Worm (Caenorhabditis elegans) whole organism, L2 larva: ENCODE data around the gene F54D5.15.
"Not testable (repeated sequence)": the region's sequence is repeated elsewhere in the genome, so short reads cannot be mapped to it uniquely, and the experiment has no call there.

Source experiments
- C34F6.9 ChIP-seq: fragments of 150-350 bp; optimal IDR thresholded peaks from 2 replicates; lab custom pipeline; 2014; ENCODE audit warnings: missing biosample characterization, missing genetic modification characterization
- F13H6.1 ChIP-seq: sonication (generic microtip); optimal IDR thresholded peaks from 2 replicates; lab custom pipeline; 2016; ENCODE audit warnings: missing genetic modification characterization, missing compliant biosample characterization
- Y55F3AM.14 ChIP-seq: fragments of 200-800 bp; sonication (Bioruptor generic); optimal IDR thresholded peaks from 2 replicates; lab custom pipeline; 2018; ENCODE audit warnings: mild to moderate bottlenecking, missing genetic modification characterization, missing compliant biosample characterization
- alr-1 ChIP-seq: fragments of 150-350 bp; optimal IDR thresholded peaks from 2 replicates; lab custom pipeline; 2014; ENCODE audit warnings: missing biosample characterization, missing genetic modification characterization
- aly-2 ChIP-seq: fragments of 150-350 bp; optimal IDR thresholded peaks from 2 replicates; lab custom pipeline; 2014; ENCODE audit warnings: missing biosample characterization, missing genetic modification characterization
- ama-1 ChIP-seq: fragments of 150-350 bp; optimal IDR thresholded peaks from 2 replicates; lab custom pipeline; 2018; ENCODE audit warnings: inconsistent platforms
- blmp-1 ChIP-seq: sonication (generic microtip); optimal IDR thresholded peaks from 2 replicates; lab custom pipeline; 2017; ENCODE audit warnings: missing genetic modification characterization, mild to moderate bottlenecking, missing compliant biosample characterization, antibody characterized with exemption, moderate library complexity; ENCODE audit not compliant: insufficient read depth
- ceh-16 ChIP-seq: fragments of 150-350 bp; optimal IDR thresholded peaks from 2 replicates; lab custom pipeline; 2014; ENCODE audit warnings: missing biosample characterization, missing genetic modification characterization
- ceh-82 ChIP-seq: fragments of 150-350 bp; optimal IDR thresholded peaks from 2 replicates; lab custom pipeline; 2014; ENCODE audit warnings: missing biosample characterization, missing genetic modification characterization
- crh-2 ChIP-seq: sonication (generic microtip); optimal IDR thresholded peaks from 2 replicates; lab custom pipeline; 2017; ENCODE audit warnings: missing biosample characterization, missing genetic modification characterization
- egl-27 ChIP-seq: sonication (generic microtip); optimal IDR thresholded peaks from 3 replicates; lab custom pipeline; 2017; ENCODE audit warnings: missing biosample characterization, missing genetic modification reagents, missing genetic modification characterization
- elt-1 ChIP-seq: fragments of 150-350 bp; optimal IDR thresholded peaks from 2 replicates; lab custom pipeline; 2014; ENCODE audit warnings: missing biosample characterization, missing genetic modification characterization
- elt-3 ChIP-seq: sonication (generic microtip); optimal IDR thresholded peaks from 2 replicates; lab custom pipeline; 2017; ENCODE audit warnings: missing biosample characterization, missing genetic modification characterization
- fos-1 ChIP-seq: fragments of 150-350 bp; optimal IDR thresholded peaks from 2 replicates; lab custom pipeline; 2014; ENCODE audit warnings: missing biosample characterization, missing genetic modification characterization
- gmeb-1 ChIP-seq: fragments of 150-350 bp; optimal IDR thresholded peaks from 2 replicates; lab custom pipeline; 2014; ENCODE audit warnings: missing biosample characterization, missing genetic modification characterization
- lin-11 ChIP-seq: fragments of 150-350 bp; sonication (generic microtip); optimal IDR thresholded peaks from 2 replicates; lab custom pipeline; 2014; ENCODE audit warnings: missing biosample characterization, missing genetic modification characterization, inconsistent platforms, mixed read lengths
- lin-13 ChIP-seq: fragments of 150-350 bp; optimal IDR thresholded peaks from 2 replicates; lab custom pipeline; 2014; ENCODE audit warnings: missing biosample characterization, missing genetic modification reagents, missing genetic modification characterization
- lin-39 ChIP-seq: fragments of 150-350 bp; optimal IDR thresholded peaks from 2 replicates; lab custom pipeline; 2014; ENCODE audit warnings: missing biosample characterization, missing genetic modification reagents, missing genetic modification characterization
- lsy-2 ChIP-seq, 2 experiments: fragments of 150-350 bp in 1 of 2; sonication (generic microtip) in 1 of 2; optimal IDR thresholded peaks; 2 replicates each; lab custom pipeline; 2014 to 2017; ENCODE audit warnings: missing biosample characterization in 2 of 2, missing genetic modification characterization in 2 of 2
- mbf-1 ChIP-seq: sonication (generic microtip); optimal IDR thresholded peaks from 2 replicates; lab custom pipeline; 2017; ENCODE audit warnings: missing biosample characterization, missing genetic modification characterization
- mdl-1 ChIP-seq, 2 experiments: fragments of 150-350 bp in 1 of 2; sonication (generic microtip) in 1 of 2; optimal IDR thresholded peaks; 2 replicates each; lab custom pipeline; 2017; ENCODE audit warnings: missing biosample characterization in 2 of 2, missing genetic modification characterization in 2 of 2
- nhr-11 ChIP-seq: fragments of 150-350 bp; optimal IDR thresholded peaks from 2 replicates; lab custom pipeline; 2014; ENCODE audit warnings: missing biosample characterization, missing genetic modification characterization
- nhr-12 ChIP-seq: fragments of 150-350 bp; optimal IDR thresholded peaks from 2 replicates; lab custom pipeline; 2014; ENCODE audit warnings: missing biosample characterization, missing genetic modification characterization
- nhr-129 ChIP-seq: fragments of 150-350 bp; optimal IDR thresholded peaks from 2 replicates; lab custom pipeline; 2014; ENCODE audit warnings: missing biosample characterization, missing genetic modification characterization
- nhr-21 ChIP-seq: fragments of 150-350 bp; optimal IDR thresholded peaks from 2 replicates; lab custom pipeline; 2014; ENCODE audit warnings: missing biosample characterization, missing genetic modification characterization
- nhr-237 ChIP-seq: fragments of 150-350 bp; optimal IDR thresholded peaks from 2 replicates; lab custom pipeline; 2014; ENCODE audit warnings: missing biosample characterization, missing genetic modification characterization
- nhr-25 ChIP-seq: fragments of 150-350 bp; sonication (generic microtip); optimal IDR thresholded peaks from 3 replicates; lab custom pipeline; 2014; ENCODE audit warnings: missing biosample characterization, missing genetic modification characterization
- nhr-6 ChIP-seq: fragments of 150-350 bp; optimal IDR thresholded peaks from 2 replicates; lab custom pipeline; 2014; ENCODE audit warnings: missing biosample characterization, missing genetic modification characterization
- nhr-77 ChIP-seq: fragments of 150-350 bp; optimal IDR thresholded peaks from 2 replicates; lab custom pipeline; 2014; ENCODE audit warnings: missing biosample characterization, missing genetic modification characterization
- peb-1 ChIP-seq: fragments of 150-350 bp; optimal IDR thresholded peaks from 2 replicates; lab custom pipeline; 2014; ENCODE audit warnings: missing biosample characterization, missing genetic modification characterization
- sem-4 ChIP-seq: fragments of 150-350 bp; optimal IDR thresholded peaks from 2 replicates; lab custom pipeline; 2014; ENCODE audit warnings: missing biosample characterization, missing genetic modification reagents, missing genetic modification characterization
- sma-3 ChIP-seq: sonication (generic microtip); optimal IDR thresholded peaks from 2 replicates; lab custom pipeline; 2016; ENCODE audit warnings: missing genetic modification reagents, missing genetic modification characterization, missing compliant biosample characterization
- sma-9 ChIP-seq, 2 experiments: fragments of 150-350 bp in 1 of 2; sonication (generic microtip) in 1 of 2; optimal IDR thresholded peaks; 2 replicates each; lab custom pipeline; 2014 to 2016; ENCODE audit warnings: missing genetic modification characterization in 2 of 2, mild to moderate bottlenecking in 1 of 2, missing biosample characterization in 1 of 2, missing compliant biosample characterization in 1 of 2, missing genetic modification reagents in 1 of 2, moderate library complexity in 1 of 2
- unc-39 ChIP-seq: fragments of 150-350 bp; optimal IDR thresholded peaks from 2 replicates; lab custom pipeline; 2014; ENCODE audit warnings: missing biosample characterization, missing genetic modification characterization
- unc-55 ChIP-seq: fragments of 150-350 bp; sonication (generic microtip); optimal IDR thresholded peaks from 3 replicates; lab custom pipeline; 2014; ENCODE audit warnings: missing biosample characterization, missing genetic modification reagents, missing genetic modification characterization
- unc-62 ChIP-seq: fragments of 150-350 bp; optimal IDR thresholded peaks from 2 replicates; lab custom pipeline; 2014; ENCODE audit warnings: missing biosample characterization, missing genetic modification reagents, missing genetic modification characterization
- zag-1 ChIP-seq: fragments of 150-350 bp; optimal IDR thresholded peaks from 2 replicates; lab custom pipeline; 2014; ENCODE audit warnings: missing biosample characterization, missing genetic modification characterization
- ztf-1 ChIP-seq: fragments of 200-800 bp; sonication (Bioruptor generic); conservative IDR thresholded peaks from 2 replicates; pipeline ENCODE4 v1.3.6; 2022; ENCODE audit warnings: missing genetic modification characterization, missing compliant biosample characterization
- ztf-11 ChIP-seq: sonication (generic microtip); optimal IDR thresholded peaks from 2 replicates; lab custom pipeline; 2017; ENCODE audit warnings: missing biosample characterization, missing genetic modification characterization
- ztf-4 ChIP-seq: fragments of 150-350 bp; optimal IDR thresholded peaks from 2 replicates; lab custom pipeline; 2014; ENCODE audit warnings: missing biosample characterization, missing genetic modification characterization

The F54D5.15 gene

DNA sequence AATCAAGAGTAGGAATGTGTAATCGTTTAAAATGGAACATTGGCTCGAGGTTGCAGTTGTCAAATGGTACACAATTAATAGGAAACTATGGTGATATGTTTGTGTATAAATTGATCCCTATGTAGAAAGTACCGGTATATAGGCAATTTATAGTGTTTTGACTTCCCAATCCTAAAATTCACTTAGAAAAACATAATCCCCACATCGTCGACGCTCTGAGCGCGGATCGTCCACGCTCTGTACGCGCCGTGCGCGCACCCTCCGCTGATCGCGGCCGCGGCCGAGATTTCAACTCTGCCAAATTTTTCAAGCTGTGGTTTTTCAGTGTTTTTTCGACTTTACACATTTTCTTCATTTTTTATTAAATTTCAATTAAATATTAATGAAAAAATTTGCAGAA, 7.7 kb downstream of the F54D5.15 start, which contains the start of gene F54D5.17:
TSS of gene F54D5.17 (plus strand) at position 301 of the 400 bp plus-strand sequence.
- TF ChIP-seq ama-1 (lab: Kevin White, UChicago) (no peak), ztf-4 (no peak), egl-27 (no peak), sma-3 (GFP tag; lab: Kevin White, UChicago) (no peak), sem-4 (tag; lab: Kevin White, UChicago) (no peak)

- no peak for TF ChIP-seq ztf-4
- TF ChIP-seq ztf-1 (GFP tag; lab: Robert Waterston, UW), result no peak
- no peak for TF ChIP-seq alr-1 (tag; lab: Kevin White, UChicago)
- TF ChIP-seq elt-3 (tag; lab: Kevin White, UChicago), result no peak
- no peak for TF ChIP-seq unc-62 (GFP tag; lab: Kevin White, UChicago)
- TF ChIP-seq unc-39 (tag; lab: Kevin White, UChicago), result no peak
- no peak for TF ChIP-seq ama-1 (lab: Kevin White, UChicago)
- no peak for TF ChIP-seq ceh-82 (tag; lab: Kevin White, UChicago)
- no peak for TF ChIP-seq elt-1 (tag; lab: Kevin White, UChicago)
- TF ChIP-seq unc-55, result no peak
- no peak for TF ChIP-seq nhr-237
- no peak for TF ChIP-seq lin-11 (tag; lab: Kevin White, UChicago)
- TF ChIP-seq aly-2 (tag; lab: Kevin White, UChicago), result no peak
- TF ChIP-seq nhr-11 (tag; lab: Kevin White, UChicago), result no peak
- TF ChIP-seq nhr-12, result no peak
- TF ChIP-seq Y55F3AM.14 (GFP tag; lab: Kevin White, UChicago), result no peak
- no peak for TF ChIP-seq ztf-11 (tag; lab: Kevin White, UChicago)
Observed at ce11 chrII:11555634-11556033, 8.4 kb downstream of the F54D5.15 start, which contains the start of gene F54D5.24. Gene F54D5.24, plus strand, starts transcription at chrII:11555949.

DNA sequence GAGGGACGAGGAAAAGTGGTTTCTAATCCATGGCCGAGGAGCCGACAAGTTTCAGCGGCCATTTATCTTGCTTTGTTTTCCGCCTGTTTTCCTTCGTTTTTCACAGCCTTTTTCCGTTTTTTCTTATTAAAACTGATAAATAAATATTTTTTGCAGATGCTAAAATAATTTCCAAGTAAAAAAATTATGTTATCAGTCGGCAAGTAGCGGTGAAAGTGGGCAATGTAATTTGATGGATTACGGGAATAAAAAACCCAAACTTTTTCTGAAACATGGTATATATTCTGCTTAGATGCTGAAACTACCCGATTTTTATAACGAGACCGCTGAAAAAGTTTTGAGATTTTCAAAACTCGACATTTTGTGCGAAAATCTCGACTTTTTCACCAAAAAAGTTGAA, 12.0 kb downstream of the F54D5.15 start, which contains the start of gene dhgd-1:
TSS of gene dhgd-1 (minus strand) at position 101 of the 400 bp plus-strand sequence.
- not testable (repeated sequence) for TF ChIP-seq mdl-1 (tag; optimal IDR thresholded peaks at IDR 0.05; lab: Kevin White, UChicago); lin-39 (tag; lab: Kevin White, UChicago); Y55F3AM.14 (GFP tag; lab: Kevin White, UChicago)

ce11 chrII:11547254-11547687, 16.8 kb downstream of the F54D5.15 start, which contains the start of gene F54D5.7:
Gene F54D5.7, plus strand, starts transcription at chrII:11547517.
- TF ChIP-seq F13H6.1 (tag; lab: Kevin White, UChicago) (peak; percentile 37), ztf-4 (peak; percentile 96), ztf-1 (GFP tag; lab: Robert Waterston, UW) (0 out of 2 replicates have a peak, but pooled peaks have one; percentile 83), unc-55 (no peak), ztf-11 (tag; lab: Kevin White, UChicago) (no peak), zag-1 (tag; lab: Kevin White, UChicago) (no peak), mbf-1 (tag; lab: Kevin White, UChicago) (no peak), lsy-2 (tag; optimal IDR thresholded peaks at IDR 0.05; lab: Kevin White, UChicago) (peak; percentile 24 to 75), ceh-16 (tag; lab: Kevin White, UChicago) (peak; percentile 3), fos-1 (peak; percentile 13), gmeb-1 (peak; percentile 35), nhr-25 (peak; percentile 65), mdl-1 (tag; optimal IDR thresholded peaks at IDR 0.05; lab: Kevin White, UChicago) (peak in 1 of 2 experiments; percentile 64), nhr-77 (tag; lab: Kevin White, UChicago) (no peak), sma-3 (GFP tag; lab: Kevin White, UChicago) (peak; percentile 43), peb-1 (tag; lab: Kevin White, UChicago) (no peak), unc-39 (tag; lab: Kevin White, UChicago) (no peak), unc-62 (GFP tag; lab: Kevin White, UChicago) (peak; percentile 20), sem-4 (tag; lab: Kevin White, UChicago) (peak; percentile 27), sma-9 (GFP tag; optimal IDR thresholded peaks at IDR 0.05; lab: Kevin White, UChicago) (peak; percentile 58), sma-9 (tag; optimal IDR thresholded peaks at IDR 0.05; lab: Kevin White, UChicago) (no peak), C34F6.9 (tag; lab: Kevin White, UChicago) (peak; percentile 61), ama-1 (lab: Kevin White, UChicago) (peak; percentile 99), aly-2 (tag; lab: Kevin White, UChicago) (peak; percentile 37), nhr-129 (tag; lab: Kevin White, UChicago) (peak; percentile 83), nhr-6 (tag; lab: Kevin White, UChicago) (peak; percentile 52), lin-39 (tag; lab: Kevin White, UChicago) (no peak), crh-2 (tag; lab: Kevin White, UChicago) (peak; percentile 97), nhr-21 (tag; lab: Kevin White, UChicago) (peak; percentile 61), lin-13 (GFP tag; lab: Kevin White, UChicago) (peak; percentile 50), blmp-1 (tag; lab: Kevin White, UChicago) (peak; percentile 34)
